Worm (Caenorhabditis elegans): ENCODE data around the gene clec-4.
A peak's percentile ranks its signal among the peaks of the same experiment; 100 is the strongest.
"Not testable (repeated sequence)": the region's sequence is repeated elsewhere in the genome, so short reads cannot be mapped to it uniquely, and the experiment has no call there.

clec-4 gene

ce11 chrII:12626120-12626624, 45.3 kb upstream of the clec-4 start:
- TF ChIP-seq attf-3 (GFP tag; conservative IDR thresholded peaks at IDR 0.05) (no peak), B0035.1 (tag; optimal IDR thresholded peaks at IDR 0.05) (no peak), nfya-2 (GFP tag; IDR thresholded peaks at IDR 0.05) (no peak), cebp-2 (GFP tag; IDR thresholded peaks at IDR 0.05) (no peak), hrde-1 (tag; optimal IDR thresholded peaks at IDR 0.05; ENCODE audit: borderline replicate concordance) (no peak), T07F8.4 (tag; optimal IDR thresholded peaks at IDR 0.05) (no peak), C17E4.6 (GFP tag; IDR thresholded peaks at IDR 0.05) (no peak), athp-1 (tag; optimal IDR thresholded peaks at IDR 0.05) (no peak)

- TF ChIP-seq ztf-26 (tag; optimal IDR thresholded peaks at IDR 0.05) (peak; percentile 8), dox-1 (GFP tag; IDR thresholded peaks at IDR 0.05) (no peak), lin-40 (tag; optimal IDR thresholded peaks at IDR 0.05) (peak; percentile 37), snpc-4 (GFP tag; optimal IDR thresholded peaks at IDR 0.05) (no peak), snpc-4 (tag; optimal IDR thresholded peaks at IDR 0.05) (no peak)
Measured at ce11 chrII:12625673-12626072, 44.8 kb upstream of the clec-4 start.

ce11 chrII:12624433-12624832, 43.5 kb upstream of the clec-4 start, which contains the start of gene Y38E10A.14:
TSS of gene Y38E10A.14 (minus strand) at chrII:12624533.
- TF ChIP-seq F10E7.11 (tag; optimal IDR thresholded peaks at IDR 0.05); aptf-3 (GFP tag; IDR thresholded peaks at IDR 0.05); madf-3 (GFP tag; IDR thresholded peaks at IDR 0.05): not testable (repeated sequence)

ce11 chrII:12622843-12623242, 41.9 kb upstream of the clec-4 start:
- no peak for TF ChIP-seq ztf-18 (tag; optimal IDR thresholded peaks at IDR 0.05)
- TF ChIP-seq unc-62 (GFP tag; optimal IDR thresholded peaks at IDR 0.05): no peak

ce11 chrII:12621908-12622566, 41.1 kb upstream of the clec-4 start, which contains the start of gene nspe-8:
TSS of gene nspe-8 (minus strand) at chrII:12621958.
- TF ChIP-seq ztf-3 (GFP tag; optimal IDR thresholded peaks at IDR 0.05) (no peak), hrde-1 (tag; optimal IDR thresholded peaks at IDR 0.05; ENCODE audit: borderline replicate concordance) (no peak), nhr-179 (tag; optimal IDR thresholded peaks at IDR 0.05) (no peak), tlf-1 (GFP tag; optimal IDR thresholded peaks at IDR 0.05) (no peak)

ce11 chrII:12620764-12621163, 39.9 kb upstream of the clec-4 start, which contains the start of gene nspe-1:
TSS of gene nspe-1 (minus strand) at chrII:12620864.
- TF ChIP-seq egl-18 (GFP tag; IDR thresholded peaks at IDR 0.05) (no peak), hlh-26 (GFP tag; conservative IDR thresholded peaks at IDR 0.05) (no peak), lir-1 (GFP tag; conservative IDR thresholded peaks at IDR 0.05) (no peak), gei-17 (GFP tag; optimal IDR thresholded peaks at IDR 0.05) (no peak), zim-3 (tag; optimal IDR thresholded peaks at IDR 0.05) (no peak), ceh-91 (GFP tag; IDR thresholded peaks at IDR 0.05) (no peak), nhr-179 (tag; optimal IDR thresholded peaks at IDR 0.05) (no peak), K11D2.4 (GFP tag; IDR thresholded peaks at IDR 0.05) (no peak), ztf-6 (GFP tag; IDR thresholded peaks at IDR 0.05) (no peak), ceh-40 (GFP tag; IDR thresholded peaks at IDR 0.05) (no peak), Y56A3A.18 (GFP tag; IDR thresholded peaks at IDR 0.05) (no peak), mel-28 (tag; optimal IDR thresholded peaks at IDR 0.05; ENCODE audit: borderline replicate concordance) (no peak), hmg-1.2 (GFP tag; IDR thresholded peaks at IDR 0.05) (no peak), T07F8.4 (tag; optimal IDR thresholded peaks at IDR 0.05) (no peak), madf-10 (tag; optimal IDR thresholded peaks at IDR 0.05) (no peak), cebp-1 (GFP tag; IDR thresholded peaks at IDR 0.05) (no peak), cebp-1 (tag; optimal IDR thresholded peaks at IDR 0.05) (no peak), ztf-26 (tag; optimal IDR thresholded peaks at IDR 0.05) (no peak), pbrm-1 (GFP tag; IDR thresholded peaks at IDR 0.05) (no peak), snpc-1.1 (tag; optimal IDR thresholded peaks at IDR 0.05; ENCODE audit: insufficient read depth) (no peak)

Measured in whole organism, young adult.